Worm (Caenorhabditis elegans) whole organism, L4 larva: Measurements from ENCODE around the gene tsct-1.

Experiments used
- D1046.2 ChIP-seq: fragments of 200-800 bp; sonication (Bioruptor generic); IDR thresholded peaks from 2 replicates; pipeline ENCODE4 v1.3.6; 2022; ENCODE audit warnings: missing genetic modification characterization, missing compliant biosample characterization
- T26A8.4 ChIP-seq: fragments of 200-800 bp; sonication (Bioruptor generic); IDR thresholded peaks from 2 replicates; pipeline ENCODE4 v1.3.6; 2022; ENCODE audit warnings: missing genetic modification characterization, missing compliant biosample characterization
- dpl-1 ChIP-seq: fragments of 150-350 bp; optimal IDR thresholded peaks from 2 replicates; lab custom pipeline; 2014; ENCODE audit warnings: missing biosample characterization, missing genetic modification reagents, missing genetic modification characterization
- jun-1 ChIP-seq: fragments of 150-350 bp; optimal IDR thresholded peaks from 2 replicates; lab custom pipeline; 2014; ENCODE audit warnings: missing biosample characterization, missing genetic modification reagents, missing genetic modification characterization
- php-3 ChIP-seq: fragments of 200-800 bp; sonication (Bioruptor generic); IDR thresholded peaks from 2 replicates; pipeline ENCODE4 v1.3.6; 2022; ENCODE audit warnings: missing genetic modification reagents, missing genetic modification characterization, missing compliant biosample characterization
- pqm-1 ChIP-seq: sonication (generic microtip); optimal IDR thresholded peaks from 2 replicates; lab custom pipeline; 2017; ENCODE audit warnings: missing biosample characterization, missing genetic modification characterization
- snpc-4 ChIP-seq: fragments of 150-350 bp; optimal IDR thresholded peaks from 2 replicates; lab custom pipeline; 2014; ENCODE audit warnings: missing biosample characterization, missing genetic modification characterization
- zag-1 ChIP-seq: fragments of 150-350 bp; optimal IDR thresholded peaks from 2 replicates; lab custom pipeline; 2014; ENCODE audit warnings: missing biosample characterization, missing genetic modification characterization

- TF ChIP-seq php-3: no peak
- TF ChIP-seq snpc-4 (tag; lab: Kevin White, UChicago): no peak
- no peak for TF ChIP-seq dpl-1 (GFP tag; lab: Kevin White, UChicago)
- no peak for TF ChIP-seq D1046.2
- no peak for TF ChIP-seq pqm-1 (tag; lab: Kevin White, UChicago)
- TF ChIP-seq T26A8.4 (GFP tag; lab: Robert Waterston, UW): no peak
- TF ChIP-seq jun-1 (tag; lab: Kevin White, UChicago): no peak
- TF ChIP-seq zag-1: no peak
Measured at ce11 chrX:12476412-12476811, 42.5 kb downstream of the tsct-1 start.
